Worm (Caenorhabditis elegans) whole organism, early embryonic: ENCODE measurements around the gene elof-1.
A peak's percentile ranks its signal among the peaks of the same experiment; 100 is the strongest.

Source experiments
- F13C5.2 ChIP-seq: sonication (generic microtip); optimal IDR thresholded peaks from 2 replicates; lab custom pipeline; 2017; ENCODE audit warnings: mild to moderate bottlenecking, missing genetic modification characterization, inconsistent platforms, missing compliant biosample characterization
- ceh-13 ChIP-seq: fragments of 200-800 bp; sonication (Bioruptor generic); optimal IDR thresholded peaks from 2 replicates; lab custom pipeline; 2018; ENCODE audit warnings: mild to moderate bottlenecking, missing genetic modification characterization, missing compliant biosample characterization
- pes-1 ChIP-seq: fragments of 200-800 bp; sonication (Bioruptor generic); IDR thresholded peaks from 2 replicates; pipeline ENCODE4 v1.3.6; 2022; ENCODE audit warnings: missing genetic modification reagents, missing genetic modification characterization, missing compliant biosample characterization

Gene elof-1

DNA sequence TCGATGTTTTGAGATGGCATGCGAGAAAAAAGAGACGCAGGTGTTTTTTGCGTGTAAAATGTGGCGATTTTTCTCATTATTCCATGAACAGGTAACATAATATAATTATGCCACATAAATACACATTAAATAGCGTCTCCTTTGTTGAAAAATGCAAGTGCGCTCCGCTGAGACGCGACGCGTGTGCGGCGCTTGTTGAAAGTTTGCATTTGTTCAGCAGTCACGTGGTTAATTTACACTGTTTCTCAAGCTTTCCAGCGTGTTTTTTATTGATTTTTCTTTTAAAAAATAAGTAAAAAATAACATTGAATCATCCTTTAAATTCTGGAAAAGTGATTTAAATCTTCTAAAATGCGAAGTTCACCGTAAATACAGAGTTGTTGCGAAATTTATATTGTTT is 50.1 kb downstream of the elof-1 start:
- TF ChIP-seq pes-1 (GFP tag; lab: Robert Waterston, UW) (0 out of 2 replicates have a peak, but pooled peaks have one; percentile 3), ceh-13 (GFP tag; lab: Kevin White, UChicago) (no peak), F13C5.2 (tag; lab: Kevin White, UChicago) (peak; percentile 1)
